Worm (Caenorhabditis elegans): ENCODE measurements around the gene B0554.1.

B0554.1 gene

ce11 chrV:484285-484890 lies 46.2 kb downstream of the B0554.1 start, which contains the start of gene nhr-212:
Gene nhr-212 (plus strand): TSS chrV:484857.
- TF ChIP-seq mep-1 (tag; optimal IDR thresholded peaks at IDR 0.05), result no peak
- no peak for TF ChIP-seq zfp-2 (tag; optimal IDR thresholded peaks at IDR 0.05)
- TF ChIP-seq ceh-32 (tag; optimal IDR thresholded peaks at IDR 0.05; ENCODE audit: poor library complexity), result no peak
- TF ChIP-seq dmd-6 (GFP tag; IDR thresholded peaks at IDR 0.05), result peak; percentile 25; the same call in 1 of the 2 replicates
- TF ChIP-seq hlh-11 (tag; optimal IDR thresholded peaks at IDR 0.05), result peak; percentile 26
- TF ChIP-seq hmg-1.1 (GFP tag; IDR thresholded peaks at IDR 0.05), result no peak
- peak; percentile 45 for TF ChIP-seq dve-1 (tag; optimal IDR thresholded peaks at IDR 0.05; ENCODE audit: insufficient read depth)
- no peak for TF ChIP-seq zip-11 (GFP tag; IDR thresholded peaks at IDR 0.05)
- no peak for TF ChIP-seq ceh-82 (tag; optimal IDR thresholded peaks at IDR 0.05)
- TF ChIP-seq pqm-1 (tag; optimal IDR thresholded peaks at IDR 0.05), result peak; percentile 13
- 0 out of 2 replicates have a peak, but pooled peaks have one; percentile 16 for TF ChIP-seq tra-1 (GFP tag; IDR thresholded peaks at IDR 0.05)
- no peak for TF ChIP-seq daf-16 (GFP tag; optimal IDR thresholded peaks at IDR 0.05)
- peak; percentile 47 for TF ChIP-seq daf-16 (tag; optimal IDR thresholded peaks at IDR 0.05)
- no peak for TF ChIP-seq jun-1 (tag; optimal IDR thresholded peaks at IDR 0.05)
- no peak for TF ChIP-seq rbr-2 (tag; optimal IDR thresholded peaks at IDR 0.05)
- TF ChIP-seq hlh-30 (tag; optimal IDR thresholded peaks at IDR 0.05; ENCODE audit: insufficient read depth), result peak; percentile 28
- 0 out of 2 replicates have a peak, but pooled peaks have one; percentile 10 for TF ChIP-seq php-3 (GFP tag; IDR thresholded peaks at IDR 0.05)
- no peak for TF ChIP-seq nhr-6 (tag; optimal IDR thresholded peaks at IDR 0.05)
- TF ChIP-seq nhr-28 (tag; optimal IDR thresholded peaks at IDR 0.05), result peak; percentile 82
- TF ChIP-seq lin-15B (tag; optimal IDR thresholded peaks at IDR 0.05), result no peak
- no peak for TF ChIP-seq cey-2 (tag; optimal IDR thresholded peaks at IDR 0.05; ENCODE audit: borderline replicate concordance, insufficient read depth)
- TF ChIP-seq nhr-10 (tag; optimal IDR thresholded peaks at IDR 0.05), result no peak

ce11 chrV:486684-487083 lies 48.5 kb downstream of the B0554.1 start, which contains the start of gene nhr-211:
Gene nhr-211 (plus strand): TSS chrV:486984.
- no peak for TF ChIP-seq lin-29 (GFP tag; IDR thresholded peaks at IDR 0.05)
- no peak for TF ChIP-seq tag-97 (GFP tag; IDR thresholded peaks at IDR 0.05)
- no peak for TF ChIP-seq mdl-1 (tag; optimal IDR thresholded peaks at IDR 0.05)
- TF ChIP-seq ctbp-1 (GFP tag; IDR thresholded peaks at IDR 0.05), result no peak
- no peak for TF ChIP-seq lin-38 (GFP tag; IDR thresholded peaks at IDR 0.05)
- TF ChIP-seq ceh-32 (tag; optimal IDR thresholded peaks at IDR 0.05; ENCODE audit: poor library complexity), result no peak
- no peak for TF ChIP-seq lim-7 (GFP tag; IDR thresholded peaks at IDR 0.05)
- TF ChIP-seq lin-39 (tag; optimal IDR thresholded peaks at IDR 0.05), result no peak
- TF ChIP-seq dmd-9 (GFP tag; IDR thresholded peaks at IDR 0.05), result no peak
- no peak for TF ChIP-seq nhr-111 (GFP tag; optimal IDR thresholded peaks at IDR 0.05)
- TF ChIP-seq dve-1 (tag; optimal IDR thresholded peaks at IDR 0.05; ENCODE audit: insufficient read depth), result no peak
- no peak for TF ChIP-seq Y75B8A.6 (GFP tag; IDR thresholded peaks at IDR 0.05)
- TF ChIP-seq aly-2 (tag; optimal IDR thresholded peaks at IDR 0.05), result no peak
- no peak for TF ChIP-seq egl-43 (GFP tag; IDR thresholded peaks at IDR 0.05)
- no peak for TF ChIP-seq Y48G9A.11 (GFP tag; IDR thresholded peaks at IDR 0.05)

DNA sequence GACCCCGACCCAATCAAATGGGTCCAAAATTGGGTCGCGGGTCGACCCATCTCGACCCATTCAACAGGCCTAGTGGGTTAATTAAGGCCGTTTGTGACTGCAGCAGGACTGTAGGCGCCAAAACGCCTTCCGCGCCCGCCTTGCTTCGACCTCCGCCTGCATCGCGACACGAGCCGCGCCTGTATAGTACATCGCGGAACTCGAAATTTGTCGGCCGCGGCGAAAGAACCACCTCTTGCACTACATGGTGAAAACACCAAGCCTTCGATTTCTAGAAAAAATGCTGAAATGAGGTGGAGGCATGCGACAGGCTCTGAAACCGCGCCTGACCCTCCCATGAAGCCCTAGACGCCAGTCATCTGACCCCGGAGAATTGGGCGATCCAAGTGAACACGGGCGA lies 49.8 kb downstream of the B0554.1 start:
- 0 out of 2 replicates have a peak, but pooled peaks have one; percentile 3 for TF ChIP-seq lim-7 (GFP tag; IDR thresholded peaks at IDR 0.05)
- no peak for TF ChIP-seq ctbp-1 (GFP tag; IDR thresholded peaks at IDR 0.05)
- TF ChIP-seq zip-11 (GFP tag; IDR thresholded peaks at IDR 0.05), result no peak
- no peak for TF ChIP-seq unc-39 (tag; optimal IDR thresholded peaks at IDR 0.05)
- no peak for TF ChIP-seq nhr-76 (tag; optimal IDR thresholded peaks at IDR 0.05)
- TF ChIP-seq egl-43 (GFP tag; IDR thresholded peaks at IDR 0.05), result 0 out of 2 replicates have a peak, but pooled peaks have one; percentile 63
- peak; percentile 11 for TF ChIP-seq aha-1 (tag)
- TF ChIP-seq set-16 (GFP tag; IDR thresholded peaks at IDR 0.05), result peak; percentile 64
- no peak for TF ChIP-seq saeg-2 (GFP tag; IDR thresholded peaks at IDR 0.05)

All from whole organism, L4 larva.